Worm (Caenorhabditis elegans) whole organism, L2 larva: ENCODE data around the gene C06B3.6.

ENCODE experiments used
- fos-1 ChIP-seq: fragments of 150-350 bp; optimal IDR thresholded peaks from 2 replicates; lab custom pipeline; 2014; ENCODE audit warnings: missing biosample characterization, missing genetic modification characterization
- gmeb-1 ChIP-seq: fragments of 150-350 bp; optimal IDR thresholded peaks from 2 replicates; lab custom pipeline; 2014; ENCODE audit warnings: missing biosample characterization, missing genetic modification characterization
- mdl-1 ChIP-seq, 2 experiments: fragments of 150-350 bp in 1 of 2; sonication (generic microtip) in 1 of 2; optimal IDR thresholded peaks; 2 replicates each; lab custom pipeline; 2017; ENCODE audit warnings: missing biosample characterization in 2 of 2, missing genetic modification characterization in 2 of 2
- nhr-12 ChIP-seq: fragments of 150-350 bp; optimal IDR thresholded peaks from 2 replicates; lab custom pipeline; 2014; ENCODE audit warnings: missing biosample characterization, missing genetic modification characterization
- nhr-237 ChIP-seq: fragments of 150-350 bp; optimal IDR thresholded peaks from 2 replicates; lab custom pipeline; 2014; ENCODE audit warnings: missing biosample characterization, missing genetic modification characterization
- snpc-4 ChIP-seq: fragments of 150-350 bp; optimal IDR thresholded peaks from 2 replicates; lab custom pipeline; 2014; ENCODE audit warnings: missing biosample characterization, missing genetic modification characterization
- unc-55 ChIP-seq: fragments of 150-350 bp; sonication (generic microtip); optimal IDR thresholded peaks from 3 replicates; lab custom pipeline; 2014; ENCODE audit warnings: missing biosample characterization, missing genetic modification reagents, missing genetic modification characterization
- ztf-11 ChIP-seq: sonication (generic microtip); optimal IDR thresholded peaks from 2 replicates; lab custom pipeline; 2017; ENCODE audit warnings: missing biosample characterization, missing genetic modification characterization

ce11 chrV:13946385-13947019 lies 37.7 kb upstream of the C06B3.6 start, which contains the start of the genes srx-10 and clec-226:
- TF ChIP-seq nhr-12 (tag; lab: Kevin White, UChicago) (no peak), mdl-1 (tag; optimal IDR thresholded peaks at IDR 0.05; lab: Kevin White, UChicago) (no peak), fos-1 (no peak), snpc-4 (tag; lab: Kevin White, UChicago) (no peak), ztf-11 (tag; lab: Kevin White, UChicago) (no peak), nhr-237 (no peak), gmeb-1 (tag; lab: Kevin White, UChicago) (no peak), unc-55 (GFP tag; lab: Kevin White, UChicago) (no peak)
